Worm (Caenorhabditis elegans) whole organism, late embryonic: ENCODE results near the gene Y53C12A.6.
A peak's percentile ranks its signal among the peaks of the same experiment; 100 is the strongest.

ENCODE experiments used
- F13H6.1 ChIP-seq: sonication (generic microtip); optimal IDR thresholded peaks from 2 replicates; lab custom pipeline; 2016; ENCODE audit warnings: missing genetic modification characterization, missing compliant biosample characterization
- ama-1 ChIP-seq: fragments of 150-350 bp; optimal IDR thresholded peaks from 2 replicates; lab custom pipeline; 2014
- ceh-19 ChIP-seq: fragments of 200-800 bp; sonication (Bioruptor generic); optimal IDR thresholded peaks from 2 replicates; lab custom pipeline; 2018; ENCODE audit warnings: mild to moderate bottlenecking, missing genetic modification characterization, missing compliant biosample characterization
- ceh-6 ChIP-seq: fragments of 200-800 bp; sonication (Bioruptor generic); optimal IDR thresholded peaks from 2 replicates; lab custom pipeline; 2018; ENCODE audit warnings: mild to moderate bottlenecking, missing genetic modification characterization, missing compliant biosample characterization
- ceh-9 ChIP-seq: sonication (generic microtip); optimal IDR thresholded peaks from 2 replicates; lab custom pipeline; 2016; ENCODE audit warnings: mild to moderate bottlenecking, missing genetic modification characterization, inconsistent platforms, missing compliant biosample characterization
- ets-4 ChIP-seq: sonication (generic microtip); optimal IDR thresholded peaks from 2 replicates; lab custom pipeline; 2016; ENCODE audit warnings: missing genetic modification characterization, missing compliant biosample characterization
- hlh-13 ChIP-seq: fragments of 200-800 bp; sonication (Bioruptor generic); optimal IDR thresholded peaks from 2 replicates; lab custom pipeline; 2018; ENCODE audit warnings: mild to moderate bottlenecking, missing genetic modification characterization, missing compliant biosample characterization
- hlh-30 ChIP-seq: sonication (generic microtip); optimal IDR thresholded peaks from 2 replicates; lab custom pipeline; 2017; ENCODE audit warnings: antibody characterized with exemption, missing genetic modification characterization, missing compliant biosample characterization; ENCODE audit not compliant: insufficient read depth
- nfya-1 ChIP-seq: sonication (generic microtip); optimal IDR thresholded peaks from 2 replicates; lab custom pipeline; 2017; ENCODE audit warnings: missing genetic modification characterization, mild to moderate bottlenecking, missing compliant biosample characterization, antibody characterized with exemption, moderate library complexity
- pqm-1 ChIP-seq: sonication (generic microtip); optimal IDR thresholded peaks from 2 replicates; lab custom pipeline; 2016; ENCODE audit warnings: missing genetic modification characterization, missing compliant biosample characterization
- sox-4 ChIP-seq: sonication (generic microtip); optimal IDR thresholded peaks from 2 replicates; lab custom pipeline; 2017; ENCODE audit warnings: mild to moderate bottlenecking, missing genetic modification characterization, inconsistent platforms, missing compliant biosample characterization
- unc-3 ChIP-seq, 2 experiments: fragments of 200-800 bp in 1 of 2; sonication (Bioruptor generic) in 1 of 2; sonication (generic microtip) in 1 of 2; conservative IDR thresholded peaks in 1 of 2; optimal IDR thresholded peaks in 1 of 2; 2 replicates each; pipeline versions ENCODE4 v1.3.6 to Lab custom; 2016 to 2022; ENCODE audit warnings: missing compliant biosample characterization in 2 of 2, missing genetic modification characterization in 2 of 2, missing genetic modification reagents in 1 of 2
- unc-42 ChIP-seq: sonication (generic microtip); optimal IDR thresholded peaks from 2 replicates; lab custom pipeline; 2016; ENCODE audit warnings: missing genotype, missing genetic modification characterization, missing compliant biosample characterization
- ztf-16 ChIP-seq: sonication (generic microtip); optimal IDR thresholded peaks from 2 replicates; lab custom pipeline; 2017; ENCODE audit warnings: missing genetic modification characterization, missing compliant biosample characterization

ce11 chrII:9746069-9746468 is 28.3 kb upstream of the Y53C12A.6 start, which contains the start of the genes Y53C12B.1 and nos-3:
- TF ChIP-seq hlh-30 (tag; lab: Kevin White, UChicago), result no peak
- TF ChIP-seq nfya-1 (tag; lab: Kevin White, UChicago), result peak; percentile 89
- TF ChIP-seq ceh-19 (GFP tag; lab: Kevin White, UChicago), result no peak
- TF ChIP-seq pqm-1, result no peak
- no peak for TF ChIP-seq ceh-9 (tag; lab: Kevin White, UChicago)
- TF ChIP-seq ets-4 (tag; lab: Kevin White, UChicago), result no peak
- TF ChIP-seq unc-42 (tag; lab: Kevin White, UChicago), result peak; percentile 82
- TF ChIP-seq ztf-16 (tag; lab: Kevin White, UChicago), result no peak
- no peak for TF ChIP-seq sox-4 (tag; lab: Kevin White, UChicago)
- TF ChIP-seq F13H6.1 (tag; lab: Kevin White, UChicago), result no peak
- no peak for TF ChIP-seq ama-1 (lab: Kevin White, UChicago)
- TF ChIP-seq hlh-13, result no peak
- no peak for TF ChIP-seq ceh-6 (GFP tag; lab: Kevin White, UChicago)
- TF ChIP-seq unc-3 (GFP tag; conservative IDR thresholded peaks at IDR 0.05; lab: Robert Waterston, UW), result no peak
- no peak for TF ChIP-seq unc-3 (tag; optimal IDR thresholded peaks at IDR 0.05; lab: Kevin White, UChicago)
